Worm (Caenorhabditis elegans): Measurements from ENCODE around the gene srt-36.
"Not testable (repeated sequence)": the region's sequence is repeated elsewhere in the genome, so short reads cannot be mapped to it uniquely, and the experiment has no call there.

Gene srt-36

DNA sequence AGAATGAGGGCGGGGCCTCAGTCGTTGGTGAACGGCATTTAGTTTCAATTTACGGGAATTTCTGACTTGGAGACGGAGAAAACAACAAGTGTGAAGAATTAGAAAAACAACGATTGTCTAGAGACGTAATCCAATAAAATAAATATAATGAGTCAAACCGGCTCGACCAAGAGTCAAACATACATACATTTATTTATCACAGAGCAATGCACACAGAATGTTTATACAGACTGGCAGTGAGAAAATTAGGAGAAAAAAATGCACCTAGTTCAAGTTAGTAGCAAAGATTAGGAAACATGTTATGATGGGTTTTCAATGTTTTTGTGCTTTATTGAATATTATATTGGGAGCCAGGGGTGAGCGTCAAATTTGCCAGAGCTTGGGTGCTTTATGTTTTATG, 10.6 kb upstream of the srt-36 start, which contains the start of gene srt-20:
Gene srt-20 (minus strand): TSS at position 101 of the 400 bp plus-strand sequence.
- TF ChIP-seq ces-1, sem-2, ceh-43 (GFP tag; optimal IDR thresholded peaks at IDR 0.05): not testable (repeated sequence)

DNA sequence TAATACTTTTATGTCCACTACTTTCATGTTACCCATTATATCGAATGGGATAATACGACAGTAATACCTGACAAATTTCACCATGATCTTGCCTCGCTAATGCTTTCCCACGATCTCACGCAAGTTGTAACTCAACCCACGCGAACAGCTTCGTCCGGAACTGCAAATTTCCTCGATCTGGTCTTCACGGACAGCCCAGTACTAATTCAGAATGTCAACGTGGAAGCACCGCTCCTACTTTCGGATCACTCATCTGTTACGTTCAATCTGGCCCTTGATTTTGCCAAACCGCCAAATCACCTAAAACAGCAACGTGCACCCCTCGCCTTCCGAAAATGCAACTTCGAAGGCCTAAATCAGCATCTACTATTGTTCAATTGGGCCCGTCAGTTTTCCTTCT, 5.3 kb upstream of the srt-36 start:
- TF ChIP-seq snpc-4 (tag; optimal IDR thresholded peaks at IDR 0.05): no peak
- no peak for TF ChIP-seq unc-39 (tag; optimal IDR thresholded peaks at IDR 0.05)

ce11 chrV:4271258-4271657, 3.1 kb upstream of the srt-36 start, which contains the start of gene srt-38:
srt-38 (minus strand) TSS chrV:4271358.
- TF ChIP-seq unc-39 (tag; optimal IDR thresholded peaks at IDR 0.05); nhr-12 (tag; optimal IDR thresholded peaks at IDR 0.05); bed-3 (GFP tag; optimal IDR thresholded peaks at IDR 0.05): not testable (repeated sequence)

ce11 chrV:4264516-4264915, 3.6 kb downstream of the srt-36 start, which contains the start of gene srt-35:
srt-35 (minus strand) TSS chrV:4264616.
- no peak for TF ChIP-seq lin-32 (GFP tag; optimal IDR thresholded peaks at IDR 0.05)
- no peak for TF ChIP-seq elt-3 (tag; optimal IDR thresholded peaks at IDR 0.05)
- no peak for TF ChIP-seq ceh-83 (GFP tag; optimal IDR thresholded peaks at IDR 0.05)
- TF ChIP-seq blmp-1 (tag; optimal IDR thresholded peaks at IDR 0.05): no peak
- no peak for TF ChIP-seq hlh-1 (tag; optimal IDR thresholded peaks at IDR 0.05)
- no peak for TF ChIP-seq unc-62 (GFP tag; optimal IDR thresholded peaks at IDR 0.05)
- TF ChIP-seq sptf-1 (tag; optimal IDR thresholded peaks at IDR 0.05): no peak
- TF ChIP-seq nhr-12 (tag; optimal IDR thresholded peaks at IDR 0.05): no peak
- no peak for TF ChIP-seq nhr-237 (tag; optimal IDR thresholded peaks at IDR 0.05)
- no peak for TF ChIP-seq zip-8 (tag; optimal IDR thresholded peaks at IDR 0.05)
- TF ChIP-seq unc-120 (tag; optimal IDR thresholded peaks at IDR 0.05; ENCODE audit: poor library complexity, severe bottlenecking): no peak

DNA sequence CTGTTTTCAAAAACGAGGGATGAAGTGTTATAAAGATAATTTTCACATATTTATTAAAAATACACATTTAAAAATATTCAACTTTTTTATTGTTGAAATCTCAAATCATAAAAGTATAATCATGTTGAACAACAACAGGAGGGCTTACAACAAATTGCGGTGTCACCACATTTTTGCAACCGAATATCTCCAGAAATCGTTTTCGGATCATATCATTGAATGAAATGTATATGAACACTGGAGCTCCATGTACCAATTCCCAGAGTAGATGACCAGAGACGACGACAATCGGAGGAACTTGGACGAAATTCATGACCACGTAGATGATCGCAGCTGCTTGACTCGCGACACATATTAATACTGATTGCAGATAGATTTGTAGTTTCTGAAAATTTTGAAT, 6.7 kb downstream of the srt-36 start:
- TF ChIP-seq M03D4.4 (tag; optimal IDR thresholded peaks at IDR 0.05): no peak
- no peak for TF ChIP-seq ham-2 (GFP tag; optimal IDR thresholded peaks at IDR 0.05)

DNA sequence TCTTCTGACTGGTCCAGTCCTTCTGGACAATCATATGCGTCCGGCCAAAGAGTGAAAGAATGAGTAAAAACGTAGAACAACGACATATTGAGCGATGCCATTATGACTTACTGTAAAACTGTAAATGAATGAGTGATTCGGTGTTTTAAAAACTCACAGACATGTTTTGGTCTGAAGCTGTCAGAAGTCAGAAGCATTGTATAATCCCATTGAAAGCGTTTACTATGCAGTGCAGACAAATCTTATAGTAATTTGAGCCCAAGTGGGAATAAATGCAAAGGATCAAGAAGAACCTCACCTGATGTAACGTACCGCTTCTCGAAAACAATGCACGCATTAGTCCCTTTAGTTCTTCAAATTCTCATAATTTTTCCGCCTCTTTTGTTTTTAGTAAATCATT, 8.0 kb downstream of the srt-36 start, which contains the start of gene srt-3:
Gene srt-3 (minus strand): TSS at position 101 of the 400 bp plus-strand sequence.
- TF ChIP-seq elt-1 (tag; optimal IDR thresholded peaks at IDR 0.05; ENCODE audit: borderline replicate concordance, insufficient read depth) (no peak), elt-3 (tag; optimal IDR thresholded peaks at IDR 0.05) (no peak), mab-5 (tag; optimal IDR thresholded peaks at IDR 0.05) (no peak), ceh-43 (GFP tag; optimal IDR thresholded peaks at IDR 0.05) (no peak), M03D4.4 (tag; optimal IDR thresholded peaks at IDR 0.05) (no peak)

DNA sequence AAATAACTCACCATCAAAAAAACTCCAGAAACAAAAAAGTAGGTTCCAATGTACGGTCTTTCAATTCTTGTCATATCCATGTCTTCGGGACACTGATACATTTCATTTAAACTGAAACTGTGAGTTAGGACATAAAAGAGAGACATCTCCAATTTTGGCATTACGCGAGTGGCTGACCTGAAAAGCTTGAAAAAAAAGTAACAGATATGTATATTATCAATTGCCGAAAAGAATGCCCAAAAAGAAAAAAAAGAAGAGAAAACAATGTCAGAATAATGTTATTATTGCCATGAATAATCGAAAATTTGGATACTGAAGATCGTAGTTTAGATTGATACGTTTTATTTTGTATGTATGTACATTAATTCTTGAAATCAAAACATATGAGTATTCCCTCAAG, 11.6 kb downstream of the srt-36 start, which contains the start of gene srt-14:
Gene srt-14 (minus strand): TSS at position 101 of the 400 bp plus-strand sequence.
- TF ChIP-seq snpc-4 (tag; optimal IDR thresholded peaks at IDR 0.05): no peak
- TF ChIP-seq M03D4.4 (tag; optimal IDR thresholded peaks at IDR 0.05): no peak

ce11 chrV:4250047-4250446, 18.1 kb downstream of the srt-36 start, which contains the start of gene srt-13:
srt-13 (minus strand) TSS chrV:4250147.
- no peak for TF ChIP-seq elt-1 (tag; optimal IDR thresholded peaks at IDR 0.05; ENCODE audit: borderline replicate concordance, insufficient read depth)
- no peak for TF ChIP-seq nhr-28 (tag; optimal IDR thresholded peaks at IDR 0.05)
- no peak for TF ChIP-seq lin-32 (GFP tag; optimal IDR thresholded peaks at IDR 0.05)
- no peak for TF ChIP-seq ces-1 (GFP tag; optimal IDR thresholded peaks at IDR 0.05)

DNA sequence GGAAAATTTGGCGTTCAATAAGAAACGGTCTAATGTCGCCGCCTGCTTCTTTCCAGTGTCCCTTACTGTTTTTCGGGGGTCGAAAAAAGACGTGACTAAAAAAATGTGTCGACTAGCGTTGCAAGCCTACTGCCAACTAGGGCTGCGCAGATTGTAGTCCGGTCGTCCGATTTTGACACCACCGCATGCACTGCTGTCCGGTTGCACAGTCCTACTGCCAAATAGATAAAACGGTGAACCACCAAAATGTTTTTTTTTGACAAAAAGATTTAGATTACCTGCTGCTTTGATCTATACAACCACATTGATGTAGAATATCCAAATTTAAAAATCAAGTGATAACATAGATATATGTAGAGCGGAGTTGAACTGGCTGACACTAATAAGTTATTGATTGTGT, 19.8 kb downstream of the srt-36 start:
- TF ChIP-seq ztf-11 (tag; optimal IDR thresholded peaks at IDR 0.05) (no peak), unc-62 (GFP tag; optimal IDR thresholded peaks at IDR 0.05) (no peak), zip-8 (tag; optimal IDR thresholded peaks at IDR 0.05) (no peak), nhr-12 (tag; optimal IDR thresholded peaks at IDR 0.05) (no peak), ceh-83 (GFP tag; optimal IDR thresholded peaks at IDR 0.05) (no peak), hlh-1 (tag; optimal IDR thresholded peaks at IDR 0.05) (no peak), elt-1 (tag; optimal IDR thresholded peaks at IDR 0.05; ENCODE audit: borderline replicate concordance, insufficient read depth) (no peak), bed-3 (GFP tag; optimal IDR thresholded peaks at IDR 0.05) (no peak), ceh-39 (tag; optimal IDR thresholded peaks at IDR 0.05) (no peak), sptf-1 (tag; optimal IDR thresholded peaks at IDR 0.05) (no peak), snpc-4 (tag; optimal IDR thresholded peaks at IDR 0.05) (no peak), nhr-237 (tag; optimal IDR thresholded peaks at IDR 0.05) (no peak), flh-1 (GFP tag; optimal IDR thresholded peaks at IDR 0.05) (no peak), drap-1 (GFP tag; optimal IDR thresholded peaks at IDR 0.05) (no peak), nhr-76 (tag; optimal IDR thresholded peaks at IDR 0.05) (no peak), mab-5 (tag; optimal IDR thresholded peaks at IDR 0.05) (no peak)
